Worm (Caenorhabditis elegans) whole organism, young adult: ENCODE results near the gene nspe-4.

ENCODE experiments used
- C17E4.6 ChIP-seq: fragments of 200-800 bp; sonication (Bioruptor generic); IDR thresholded peaks from 2 replicates; pipeline ENCODE4 v1.3.6; 2022; ENCODE audit warnings: missing genetic modification reagents, missing genetic modification characterization, missing compliant biosample characterization
- F10E7.11 ChIP-seq: sonication (generic microtip); optimal IDR thresholded peaks from 2 replicates; lab custom pipeline; 2017; ENCODE audit warnings: mild to moderate bottlenecking, missing genetic modification characterization, moderate library complexity, missing compliant biosample characterization
- F37B4.10 ChIP-seq: fragments of 200-800 bp; sonication (Bioruptor generic); IDR thresholded peaks from 2 replicates; pipeline ENCODE4 v1.3.6; 2022; ENCODE audit warnings: missing genetic modification characterization, missing compliant biosample characterization
- ama-1 ChIP-seq, 3 experiments: fragments of 150-350 bp in 1 of 3; sonication (generic microtip) in 2 of 3; optimal IDR thresholded peaks; 2 replicates each; lab custom pipeline; 2014 to 2018; ENCODE audit warnings: missing biosample characterization in 2 of 3, missing genetic modification characterization in 2 of 3, missing genetic modification reagents in 2 of 3
- dpl-1 ChIP-seq: fragments of 150-350 bp; optimal IDR thresholded peaks from 2 replicates; lab custom pipeline; 2014; ENCODE audit warnings: missing biosample characterization, missing genetic modification reagents, missing genetic modification characterization
- let-607 ChIP-seq, 2 experiments: fragments of 200-800 bp in 1 of 2; sonication (Bioruptor generic) in 1 of 2; sonication (generic microtip) in 1 of 2; optimal IDR thresholded peaks; 2 replicates each; lab custom pipeline; 2016 to 2018; ENCODE audit warnings: mild to moderate bottlenecking in 2 of 2, missing compliant biosample characterization in 2 of 2, missing genetic modification characterization in 2 of 2, moderate library complexity in 2 of 2, missing genotype in 1 of 2
- lir-1 ChIP-seq: fragments of 200-800 bp; sonication (Bioruptor generic); conservative IDR thresholded peaks from 2 replicates; pipeline ENCODE4 v1.3.6; 2022; ENCODE audit warnings: missing genetic modification reagents, missing genetic modification characterization, missing compliant biosample characterization
- nfya-1 ChIP-seq: sonication (generic microtip); optimal IDR thresholded peaks from 2 replicates; lab custom pipeline; 2017; ENCODE audit warnings: antibody characterized with exemption, missing compliant biosample characterization, missing genetic modification characterization, borderline replicate concordance; ENCODE audit not compliant: insufficient read depth
- nfya-2 ChIP-seq: fragments of 200-800 bp; sonication (Bioruptor generic); IDR thresholded peaks from 2 replicates; pipeline ENCODE4 v1.3.6; 2022; ENCODE audit warnings: missing genetic modification reagents, missing genetic modification characterization, missing compliant biosample characterization
- pha-4 ChIP-seq: fragments of 150-350 bp; sonication (generic microtip); optimal IDR thresholded peaks from 2 replicates; lab custom pipeline; 2014; ENCODE audit warnings: missing biosample characterization, missing genetic modification reagents, missing genetic modification characterization

- TF ChIP-seq F10E7.11 (tag; lab: Kevin White, UChicago) (no peak), let-607 (tag; optimal IDR thresholded peaks at IDR 0.05; lab: Kevin White, UChicago) (no peak), dpl-1 (no peak), nfya-2 (GFP tag; lab: Robert Waterston, UW) (no peak), pha-4 (tag; lab: Kevin White, UChicago) (no peak), F37B4.10 (GFP tag; lab: Robert Waterston, UW) (no peak), nfya-1 (tag; lab: Kevin White, UChicago) (no peak), ama-1 (optimal IDR thresholded peaks at IDR 0.05; lab: Kevin White, UChicago) (no peak), ama-1 (GFP tag; optimal IDR thresholded peaks at IDR 0.05; lab: Kevin White, UChicago) (no peak), C17E4.6 (GFP tag; lab: Robert Waterston, UW) (no peak), lir-1 (GFP tag; lab: Robert Waterston, UW) (no peak)
Observed at ce11 chrII:12615413-12615812, 3.1 kb downstream of the nspe-4 start.
